Fruit fly (Drosophila melanogaster) whole organism, embryonic: ENCODE results near the gene CG10137.

Experiments used
- BtbVII ChIP-seq: fragments of 200-800 bp; sonication (Bioruptor generic); optimal IDR thresholded peaks from 3 replicates; lab custom pipeline; 2017; ENCODE audit warnings: missing biosample characterization, mild to moderate bottlenecking, missing genetic modification characterization
- C15 ChIP-seq: fragments of 200-800 bp; sonication (Bioruptor generic); IDR thresholded peaks from 3 replicates; pipeline ENCODE4 v1.3.6; 2022; ENCODE audit warnings: missing biosample characterization, missing genetic modification characterization
- CG10462 ChIP-seq: fragments of 200-800 bp; sonication (Bioruptor generic); optimal IDR thresholded peaks from 2 replicates; lab custom pipeline; 2016; ENCODE audit warnings: missing biosample characterization, missing genetic modification characterization
- CG12155 ChIP-seq: fragments of 200-800 bp; sonication (Bioruptor generic); optimal IDR thresholded peaks from 3 replicates; lab custom pipeline; 2016; ENCODE audit warnings: missing biosample characterization, missing genetic modification characterization
- CG13287 ChIP-seq: fragments of 200-800 bp; sonication (Bioruptor generic); IDR thresholded peaks from 2 replicates; pipeline ENCODE4 v1.3.6; 2022; ENCODE audit warnings: missing biosample characterization, missing genetic modification characterization; ENCODE audit not compliant: partially characterized antibody
- CG13424 ChIP-seq: fragments of 200-800 bp; sonication (Bioruptor generic); optimal IDR thresholded peaks from 2 replicates; lab custom pipeline; 2019; ENCODE audit warnings: missing biosample characterization, mild to moderate bottlenecking, missing genetic modification characterization, moderate library complexity
- CG13894 ChIP-seq: fragments of 200-800 bp; sonication (Bioruptor generic); optimal IDR thresholded peaks from 3 replicates; lab custom pipeline; 2018; ENCODE audit warnings: missing biosample characterization, mild to moderate bottlenecking, missing genetic modification characterization, moderate library complexity
- CG14441 ChIP-seq: fragments of 200-800 bp; sonication (Bioruptor generic); IDR thresholded peaks from 2 replicates; pipeline ENCODE4 v1.3.6; 2022; ENCODE audit warnings: missing biosample characterization, missing genetic modification characterization
- CG15514 ChIP-seq: fragments of 200-800 bp; sonication (Bioruptor generic); optimal IDR thresholded peaks from 3 replicates; lab custom pipeline; 2017; ENCODE audit warnings: missing biosample characterization, missing genetic modification characterization, mild to moderate bottlenecking, moderate library complexity, missing genetic modification reagents
- CG17385 ChIP-seq: fragments of 200-800 bp; sonication (Bioruptor generic); optimal IDR thresholded peaks from 3 replicates; lab custom pipeline; 2018; ENCODE audit warnings: missing biosample characterization, mild to moderate bottlenecking, missing genetic modification characterization
- CG2199 ChIP-seq: fragments of 200-800 bp; sonication (Bioruptor generic); IDR thresholded peaks from 3 replicates; pipeline ENCODE4 v1.3.6; 2022; ENCODE audit warnings: missing biosample characterization, missing genetic modification characterization
- CG34376 ChIP-seq: fragments of 200-800 bp; sonication (Bioruptor generic); optimal IDR thresholded peaks from 2 replicates; lab custom pipeline; 2018; ENCODE audit warnings: missing biosample characterization, mild to moderate bottlenecking, missing genetic modification characterization
- CG34422 ChIP-seq: fragments of 200-800 bp; sonication (Bioruptor generic); IDR thresholded peaks from 3 replicates; pipeline ENCODE4 v1.3.6; 2022; ENCODE audit warnings: missing biosample characterization, missing genetic modification characterization
- CG4282 ChIP-seq: fragments of 200-800 bp; sonication (Bioruptor generic); optimal IDR thresholded peaks from 2 replicates; lab custom pipeline; 2016; ENCODE audit warnings: missing biosample characterization, missing genetic modification characterization
- CG4360 ChIP-seq: fragments of 200-800 bp; sonication (Bioruptor generic); IDR thresholded peaks from 2 replicates; pipeline ENCODE4 v1.3.6; 2022; ENCODE audit warnings: missing biosample characterization, missing genetic modification characterization
- CG43689 ChIP-seq: fragments of 200-800 bp; sonication (Bioruptor generic); IDR thresholded peaks from 2 replicates; pipeline ENCODE4 v1.3.6; 2022; ENCODE audit warnings: missing biosample characterization, missing genetic modification characterization
- CG5953 ChIP-seq: fragments of 200-800 bp; sonication (Bioruptor generic); IDR thresholded peaks from 2 replicates; pipeline ENCODE4 v1.3.6; 2022; ENCODE audit warnings: missing biosample characterization, missing genetic modification characterization
- CG6689 ChIP-seq: fragments of 200-800 bp; sonication (Bioruptor generic); IDR thresholded peaks from 2 replicates; pipeline ENCODE4 v1.3.6; 2022; ENCODE audit warnings: missing biosample characterization, missing genetic modification characterization
- CG7745 ChIP-seq: fragments of 200-800 bp; sonication (Bioruptor generic); optimal IDR thresholded peaks from 2 replicates; lab custom pipeline; 2018; ENCODE audit warnings: missing biosample characterization, mild to moderate bottlenecking, missing genetic modification characterization, moderate library complexity
- CG7786 ChIP-seq: fragments of 200-800 bp; sonication (Bioruptor generic); optimal IDR thresholded peaks from 2 replicates; lab custom pipeline; 2016; ENCODE audit warnings: missing biosample characterization, missing genetic modification characterization
- CG8478 ChIP-seq: fragments of >200 bp; optimal IDR thresholded peaks from 2 replicates; lab custom pipeline; 2018
- CHES-1-like ChIP-seq: fragments of 200-800 bp; sonication (Bioruptor generic); optimal IDR thresholded peaks from 2 replicates; lab custom pipeline; 2016; ENCODE audit warnings: missing biosample characterization, missing genetic modification characterization
- Deaf1 ChIP-seq: fragments of 200-800 bp; optimal IDR thresholded peaks from 3 replicates; lab custom pipeline; 2019; ENCODE audit warnings: missing biosample characterization, mild to moderate bottlenecking, missing genetic modification characterization, moderate library complexity
- Hr51 ChIP-seq, 2 experiments: fragments of 200-800 bp; sonication (Bioruptor generic); optimal IDR thresholded peaks; 2 replicates in 1 of 2; 3 replicates in 1 of 2; lab custom pipeline; 2016 to 2018; ENCODE audit warnings: missing biosample characterization in 2 of 2, missing genetic modification characterization in 2 of 2, mild to moderate bottlenecking in 1 of 2, moderate library complexity in 1 of 2
- Nf-YB ChIP-seq: fragments of 200-800 bp; sonication (Bioruptor generic); optimal IDR thresholded peaks from 3 replicates; lab custom pipeline; 2019; ENCODE audit warnings: missing biosample characterization, mild to moderate bottlenecking, missing genetic modification characterization, moderate library complexity
- Pdp1 ChIP-seq, 2 experiments: fragments of 200-800 bp; sonication (Bioruptor generic); optimal IDR thresholded peaks; 3 replicates each; lab custom pipeline; 2016; ENCODE audit warnings: missing biosample characterization in 2 of 2, missing genetic modification characterization in 2 of 2, mild to moderate bottlenecking in 1 of 2, moderate library complexity in 1 of 2
- Side ChIP-seq: fragments of 200-800 bp; sonication (Bioruptor generic); optimal IDR thresholded peaks from 2 replicates; lab custom pipeline; 2016; ENCODE audit warnings: missing biosample characterization, missing genetic modification characterization
- Spps ChIP-seq: fragments of 200-800 bp; sonication (Bioruptor generic); optimal IDR thresholded peaks from 2 replicates; lab custom pipeline; 2018; ENCODE audit warnings: missing biosample characterization, mild to moderate bottlenecking, missing genetic modification characterization
- Stat92E ChIP-seq, 3 experiments: fragments of >200 bp in 2 of 3; fragments of 200-800 bp in 1 of 3; sonication (Bioruptor generic) in 1 of 3; optimal IDR thresholded peaks; 2 replicates each; lab custom pipeline; 2017 to 2019; ENCODE audit warnings: missing biosample characterization in 3 of 3, missing genetic modification characterization in 3 of 3, mild to moderate bottlenecking in 1 of 3, moderate library complexity in 1 of 3
- Xrp1 ChIP-seq: fragments of 200-800 bp; sonication (Bioruptor generic); IDR thresholded peaks from 2 replicates; pipeline ENCODE4 v1.3.6; 2022; ENCODE audit warnings: missing biosample characterization, missing genetic modification characterization
- abd-A ChIP-seq: fragments of 200-800 bp; sonication (Bioruptor generic); optimal IDR thresholded peaks from 3 replicates; lab custom pipeline; 2019; ENCODE audit warnings: missing biosample characterization, mild to moderate bottlenecking, missing genetic modification characterization, moderate library complexity
- cato ChIP-seq: fragments of 200-800 bp; sonication (Bioruptor generic); optimal IDR thresholded peaks from 2 replicates; lab custom pipeline; 2016; ENCODE audit warnings: missing biosample characterization, missing genetic modification characterization, borderline replicate concordance
- cg ChIP-seq: fragments of 200-800 bp; sonication (Bioruptor generic); optimal IDR thresholded peaks from 3 replicates; lab custom pipeline; 2019; ENCODE audit warnings: missing biosample characterization, mild to moderate bottlenecking, missing genetic modification characterization, moderate library complexity
- chinmo ChIP-seq: fragments of 200-800 bp; sonication (Bioruptor generic); IDR thresholded peaks from 4 replicates; pipeline ENCODE4 v1.3.6; 2022; ENCODE audit warnings: missing biosample characterization, missing genetic modification characterization; ENCODE audit not compliant: partially characterized antibody
- ci ChIP-seq: fragments of 200-800 bp; sonication (Bioruptor generic); IDR thresholded peaks from 3 replicates; pipeline ENCODE4 v1.3.6; 2022; ENCODE audit warnings: missing biosample characterization, missing genetic modification characterization
- crc ChIP-seq: fragments of 200-800 bp; sonication (Bioruptor generic); optimal IDR thresholded peaks from 2 replicates; lab custom pipeline; 2016; ENCODE audit warnings: missing biosample characterization, missing genetic modification characterization
- disco-r ChIP-seq: fragments of 200-800 bp; sonication (Bioruptor generic); optimal IDR thresholded peaks from 2 replicates; lab custom pipeline; 2016; ENCODE audit warnings: missing biosample characterization, missing genetic modification characterization
- fd96Cb ChIP-seq: fragments of 200-800 bp; sonication (Bioruptor generic); optimal IDR thresholded peaks from 2 replicates; lab custom pipeline; 2018; ENCODE audit warnings: missing biosample characterization, mild to moderate bottlenecking, missing genetic modification characterization, moderate library complexity
- gce ChIP-seq: fragments of 200-800 bp; sonication (Bioruptor generic); IDR thresholded peaks from 3 replicates; pipeline ENCODE4 v1.3.6; 2022; ENCODE audit warnings: missing biosample characterization, missing genetic modification characterization
- gsb ChIP-seq: fragments of 200-800 bp; sonication (Bioruptor generic); IDR thresholded peaks from 2 replicates; pipeline ENCODE4 v1.3.6; 2022; ENCODE audit warnings: missing biosample characterization, missing genetic modification characterization
- jumu ChIP-seq: fragments of 200-800 bp; sonication (Bioruptor generic); optimal IDR thresholded peaks from 3 replicates; lab custom pipeline; 2016; ENCODE audit warnings: missing biosample characterization, missing genetic modification characterization
- kni ChIP-seq: fragments of 200-800 bp; sonication (Bioruptor generic); optimal IDR thresholded peaks from 3 replicates; lab custom pipeline; 2017; ENCODE audit warnings: mild to moderate bottlenecking, missing biosample characterization, missing genetic modification reagents, missing genetic modification characterization
- oc ChIP-seq: fragments of 200-800 bp; sonication (Bioruptor generic); optimal IDR thresholded peaks from 2 replicates; lab custom pipeline; 2018; ENCODE audit warnings: missing biosample characterization, mild to moderate bottlenecking, missing genetic modification characterization, moderate library complexity
- pho ChIP-seq: fragments of 200-800 bp; sonication (Bioruptor generic); optimal IDR thresholded peaks from 2 replicates; lab custom pipeline; 2016; ENCODE audit warnings: missing biosample characterization, missing genetic modification characterization
- rib ChIP-seq: fragments of 200-800 bp; sonication (Bioruptor generic); IDR thresholded peaks from 2 replicates; pipeline ENCODE4 v1.3.6; 2022; ENCODE audit warnings: missing biosample characterization, missing genetic modification characterization
- so ChIP-seq: fragments of 200-800 bp; sonication (Bioruptor generic); IDR thresholded peaks from 3 replicates; pipeline ENCODE4 v1.3.6; 2022; ENCODE audit warnings: missing biosample characterization, missing genetic modification characterization
- sqz ChIP-seq: fragments of 200-800 bp; sonication (Bioruptor generic); optimal IDR thresholded peaks from 3 replicates; lab custom pipeline; 2018; ENCODE audit warnings: missing biosample characterization, mild to moderate bottlenecking, missing genetic modification characterization
- sug ChIP-seq: fragments of 200-800 bp; optimal IDR thresholded peaks from 2 replicates; lab custom pipeline; 2019; ENCODE audit warnings: missing biosample characterization, mild to moderate bottlenecking, missing genetic modification characterization, moderate library complexity
- unpg ChIP-seq: fragments of 200-800 bp; sonication (Bioruptor generic); optimal IDR thresholded peaks from 3 replicates; lab custom pipeline; 2018; ENCODE audit warnings: missing biosample characterization, mild to moderate bottlenecking, missing genetic modification characterization, moderate library complexity
- zen2 ChIP-seq: fragments of 200-800 bp; sonication (Bioruptor generic); IDR thresholded peaks from 3 replicates; pipeline ENCODE4 v1.3.6; 2022; ENCODE audit warnings: missing biosample characterization, missing genetic modification characterization; ENCODE audit not compliant: partially characterized antibody

The CG10137 gene

dm6 chr2L:19549412-19549811, 22.9 kb downstream of the CG10137 start (continued):
- TF ChIP-seq CG17385 (GFP tag; lab: Kevin White, UChicago) (no peak), fd96Cb (no peak), disco-r (GFP tag; lab: Kevin White, UChicago) (no peak), CG10462 (GFP tag; lab: Kevin White, UChicago) (no peak), zen2 (peak; percentile 19; the same call in 1 of the 3 replicates), Stat92E (GFP tag; optimal IDR thresholded peaks at IDR 0.05; lab: Kevin White, UChicago) (peak in 1 of 3 experiments; percentile 41), BtbVII (GFP tag; lab: Kevin White, UChicago) (peak; percentile 56), Spps (tag; lab: Kevin White, UChicago) (no peak), Hr51 (GFP tag; optimal IDR thresholded peaks at IDR 0.05; lab: Kevin White, UChicago) (no peak), cg (GFP tag; lab: Kevin White, UChicago) (peak; percentile 82), abd-A (peak; percentile 84), CG7786 (GFP tag; lab: Kevin White, UChicago) (no peak), CG12155 (GFP tag; lab: Kevin White, UChicago) (no peak), ci (GFP tag; lab: Robert Waterston, UW) (0 out of 3 replicates have a peak, but pooled peaks have one; percentile 24), CG8478 (lab: Kevin White, UChicago) (no peak), rib (GFP tag; lab: Robert Waterston, UW) (0 out of 2 replicates have a peak, but pooled peaks have one; percentile 18), CG4360 (GFP tag; lab: Robert Waterston, UW) (peak; percentile 47), Pdp1 (GFP tag; optimal IDR thresholded peaks at IDR 0.05; lab: Kevin White, UChicago) (peak in 1 of 2 experiments; percentile 13), kni (GFP tag; lab: Kevin White, UChicago) (peak; percentile 88), CHES-1-like (GFP tag; lab: Kevin White, UChicago) (no peak), CG2199 (peak; percentile 61; the same call in 1 of the 3 replicates), crc (GFP tag; lab: Kevin White, UChicago) (no peak), chinmo (GFP tag; lab: Robert Waterston, UW) (peak; percentile 88; the same call in 2 of the 4 replicates), unpg (GFP tag; lab: Kevin White, UChicago) (no peak), Xrp1 (GFP tag; lab: Robert Waterston, UW) (0 out of 2 replicates have a peak, but pooled peaks have one; percentile 7), so (GFP tag; lab: Robert Waterston, UW) (peak; percentile 50; the same call in 1 of the 3 replicates), jumu (GFP tag; lab: Kevin White, UChicago) (no peak), CG34422 (GFP tag; lab: Robert Waterston, UW) (peak; percentile 44; the same call in 1 of the 3 replicates), Deaf1 (tag; lab: Kevin White, UChicago) (peak; percentile 95), CG13287 (GFP tag; lab: Robert Waterston, UW) (peak; percentile 21; the same call in 1 of the 2 replicates), pho (peak; percentile 10), gce (0 out of 3 replicates have a peak, but pooled peaks have one; percentile 6), CG6689 (GFP tag; lab: Robert Waterston, UW) (no peak), CG14441 (0 out of 2 replicates have a peak, but pooled peaks have one; percentile 6), gsb (no peak), CG13894 (tag; lab: Kevin White, UChicago) (peak; percentile 81), oc (tag; lab: Kevin White, UChicago) (peak; percentile 62), CG15514 (peak; percentile 54), Side (peak; percentile 31), CG13424 (tag; lab: Kevin White, UChicago) (no peak), CG34376 (GFP tag; lab: Kevin White, UChicago) (peak; percentile 92), Nf-YB (GFP tag; lab: Kevin White, UChicago) (peak; percentile 49), CG7745 (tag; lab: Kevin White, UChicago) (peak; percentile 27), sug (tag; lab: Kevin White, UChicago) (peak; percentile 72), CG43689 (GFP tag; lab: Robert Waterston, UW) (no peak), cato (GFP tag; lab: Kevin White, UChicago) (no peak), C15 (GFP tag; lab: Robert Waterston, UW) (0 out of 3 replicates have a peak, but pooled peaks have one; percentile 36), CG4282 (GFP tag; lab: Kevin White, UChicago) (no peak), sqz (peak; percentile 93), CG5953 (GFP tag; lab: Robert Waterston, UW) (no peak)
